Fruit fly (Drosophila melanogaster) whole organism, embryonic: ENCODE measurements around the gene Osi18.
A peak's percentile ranks its signal among the peaks of the same experiment; 100 is the strongest.

ENCODE experiments used
- CG10267 ChIP-seq: fragments of 200-800 bp; sonication (Bioruptor generic); optimal IDR thresholded peaks from 2 replicates; lab custom pipeline; 2018; ENCODE audit warnings: missing biosample characterization, mild to moderate bottlenecking, missing genetic modification characterization, moderate library complexity
- CG11398 ChIP-seq: fragments of 200-800 bp; sonication (Bioruptor generic); optimal IDR thresholded peaks from 2 replicates; lab custom pipeline; 2016; ENCODE audit warnings: missing biosample characterization, missing genetic modification characterization
- CG11504 ChIP-seq: fragments of 200-800 bp; sonication (Bioruptor generic); optimal IDR thresholded peaks from 3 replicates; lab custom pipeline; 2019; ENCODE audit warnings: missing biosample characterization, mild to moderate bottlenecking, missing genetic modification characterization, moderate library complexity
- CG11560 ChIP-seq: fragments of 200-800 bp; sonication (Bioruptor generic); IDR thresholded peaks from 3 replicates; pipeline ENCODE4 v1.3.6; 2022; ENCODE audit warnings: missing biosample characterization, missing genetic modification characterization
- CG11696 ChIP-seq: fragments of 200-800 bp; sonication (Bioruptor generic); IDR thresholded peaks from 2 replicates; pipeline ENCODE4 v1.3.6; 2022; ENCODE audit warnings: missing biosample characterization, missing genetic modification characterization
- CG12219 ChIP-seq: fragments of 200-800 bp; sonication (Bioruptor generic); optimal IDR thresholded peaks from 3 replicates; lab custom pipeline; 2018; ENCODE audit warnings: missing biosample characterization, mild to moderate bottlenecking, missing genetic modification characterization
- CG12299 ChIP-seq: fragments of 200-800 bp; sonication (Bioruptor generic); optimal IDR thresholded peaks from 2 replicates; lab custom pipeline; 2018; ENCODE audit warnings: missing biosample characterization, mild to moderate bottlenecking, missing genetic modification characterization
- CG12659 ChIP-seq: fragments of 200-800 bp; sonication (Bioruptor generic); optimal IDR thresholded peaks from 3 replicates; lab custom pipeline; 2017; ENCODE audit warnings: mild to moderate bottlenecking, missing biosample characterization, missing genetic modification reagents, missing genetic modification characterization
- CG13287 ChIP-seq: fragments of 200-800 bp; sonication (Bioruptor generic); IDR thresholded peaks from 2 replicates; pipeline ENCODE4 v1.3.6; 2022; ENCODE audit warnings: missing biosample characterization, missing genetic modification characterization; ENCODE audit not compliant: partially characterized antibody
- CG14710 ChIP-seq: fragments of 200-800 bp; sonication (Bioruptor generic); optimal IDR thresholded peaks from 3 replicates; lab custom pipeline; 2019; ENCODE audit warnings: missing biosample characterization, mild to moderate bottlenecking, missing genetic modification characterization, moderate library complexity
- CG14860 ChIP-seq: fragments of 200-800 bp; sonication (Bioruptor generic); IDR thresholded peaks from 3 replicates; pipeline ENCODE4 v1.3.6; 2022; ENCODE audit warnings: missing biosample characterization, missing genetic modification characterization; ENCODE audit not compliant: partially characterized antibody
- CG2129 ChIP-seq: fragments of 200-800 bp; sonication (Bioruptor generic); IDR thresholded peaks from 2 replicates; pipeline ENCODE4 v1.3.6; 2022; ENCODE audit warnings: missing biosample characterization, missing genetic modification characterization; ENCODE audit not compliant: partially characterized antibody
- CG33213 ChIP-seq: fragments of 200-800 bp; sonication (Bioruptor generic); optimal IDR thresholded peaks from 3 replicates; lab custom pipeline; 2016; ENCODE audit warnings: missing biosample characterization, missing genetic modification characterization
- CG3847 ChIP-seq: fragments of 200-800 bp; sonication (Bioruptor generic); IDR thresholded peaks from 2 replicates; pipeline ENCODE4 v1.3.6; 2022; ENCODE audit warnings: missing biosample characterization, missing genetic modification characterization
- CG42726 ChIP-seq: fragments of 200-800 bp; sonication (Bioruptor generic); IDR thresholded peaks from 2 replicates; pipeline ENCODE4 v1.3.6; 2022; ENCODE audit warnings: missing biosample characterization, missing genetic modification characterization; ENCODE audit not compliant: partially characterized antibody
- CG4617 ChIP-seq: fragments of 200-800 bp; sonication (Bioruptor generic); optimal IDR thresholded peaks from 3 replicates; lab custom pipeline; 2016; ENCODE audit warnings: missing biosample characterization, missing genetic modification characterization, borderline replicate concordance
- CG6689 ChIP-seq: fragments of 200-800 bp; sonication (Bioruptor generic); IDR thresholded peaks from 2 replicates; pipeline ENCODE4 v1.3.6; 2022; ENCODE audit warnings: missing biosample characterization, missing genetic modification characterization
- CG7963 ChIP-seq: fragments of 200-800 bp; sonication (Bioruptor generic); IDR thresholded peaks from 3 replicates; pipeline ENCODE4 v1.3.6; 2022; ENCODE audit warnings: missing biosample characterization, missing genetic modification characterization; ENCODE audit not compliant: partially characterized antibody
- CG9932 ChIP-seq: fragments of 200-800 bp; sonication (Bioruptor generic); IDR thresholded peaks from 2 replicates; pipeline ENCODE4 v1.3.6; 2022; ENCODE audit warnings: missing biosample characterization, missing genetic modification characterization
- CHES-1-like ChIP-seq: fragments of 200-800 bp; sonication (Bioruptor generic); optimal IDR thresholded peaks from 2 replicates; lab custom pipeline; 2016; ENCODE audit warnings: missing biosample characterization, missing genetic modification characterization
- CTCF ChIP-seq: fragments of 200-800 bp; sonication (Bioruptor generic); optimal IDR thresholded peaks from 2 replicates; lab custom pipeline; 2017; ENCODE audit warnings: missing biosample characterization, mild to moderate bottlenecking, missing genetic modification characterization, moderate library complexity
- E2f1 ChIP-seq: fragments of 200-800 bp; sonication (Bioruptor generic); IDR thresholded peaks from 2 replicates; pipeline ENCODE4 v1.3.6; 2022; ENCODE audit warnings: missing biosample characterization, missing genetic modification characterization
- HLH3B ChIP-seq: fragments of 200-800 bp; sonication (Bioruptor generic); IDR thresholded peaks from 2 replicates; pipeline ENCODE4 v1.3.6; 2022; ENCODE audit warnings: missing biosample characterization, missing genetic modification characterization
- HLH4C ChIP-seq: fragments of 200-800 bp; sonication (Bioruptor generic); IDR thresholded peaks from 3 replicates; pipeline ENCODE4 v1.3.6; 2022; ENCODE audit warnings: missing biosample characterization, missing genetic modification characterization; ENCODE audit not compliant: partially characterized antibody
- HmgZ ChIP-seq: fragments of 200-800 bp; sonication (Bioruptor generic); optimal IDR thresholded peaks from 2 replicates; lab custom pipeline; 2018; ENCODE audit warnings: missing biosample characterization, mild to moderate bottlenecking, missing genetic modification characterization
- MBD-R2 ChIP-seq: fragments of 200-800 bp; sonication (Bioruptor generic); IDR thresholded peaks from 2 replicates; pipeline ENCODE4 v1.3.6; 2022; ENCODE audit warnings: missing biosample characterization, missing genetic modification characterization
- MESR4 ChIP-seq: fragments of 200-800 bp; sonication (Bioruptor generic); optimal IDR thresholded peaks from 2 replicates; lab custom pipeline; 2018; ENCODE audit warnings: missing biosample characterization, mild to moderate bottlenecking, missing genetic modification characterization, moderate library complexity
- Nf-YC ChIP-seq: fragments of 200-800 bp; optimal IDR thresholded peaks from 3 replicates; lab custom pipeline; 2019; ENCODE audit warnings: missing biosample characterization, mild to moderate bottlenecking, missing genetic modification characterization, moderate library complexity
- Oaz ChIP-seq: fragments of 200-800 bp; sonication (Bioruptor generic); IDR thresholded peaks from 2 replicates; pipeline ENCODE4 v1.3.6; 2022; ENCODE audit warnings: missing biosample characterization, missing genetic modification characterization
- Spps ChIP-seq: fragments of 200-800 bp; sonication (Bioruptor generic); optimal IDR thresholded peaks from 2 replicates; lab custom pipeline; 2018; ENCODE audit warnings: missing biosample characterization, mild to moderate bottlenecking, missing genetic modification characterization
- Sry-δ ChIP-seq: fragments of 200-800 bp; sonication (Bioruptor generic); optimal IDR thresholded peaks from 2 replicates; lab custom pipeline; 2016; ENCODE audit warnings: missing biosample characterization, missing genetic modification characterization
- Usf ChIP-seq: fragments of 200-800 bp; sonication (Bioruptor generic); optimal IDR thresholded peaks from 2 replicates; lab custom pipeline; 2017; ENCODE audit warnings: missing genotype, missing biosample characterization, missing genetic modification characterization
- amos ChIP-seq: fragments of 200-800 bp; sonication (Bioruptor generic); IDR thresholded peaks from 2 replicates; pipeline ENCODE4 v1.3.6; 2022; ENCODE audit warnings: missing biosample characterization, missing genetic modification characterization; ENCODE audit not compliant: partially characterized antibody
- cad ChIP-seq: fragments of >200 bp; optimal IDR thresholded peaks from 2 replicates; lab custom pipeline; 2017; ENCODE audit warnings: missing biosample characterization, missing genetic modification characterization
- chinmo ChIP-seq: fragments of 200-800 bp; sonication (Bioruptor generic); IDR thresholded peaks from 4 replicates; pipeline ENCODE4 v1.3.6; 2022; ENCODE audit warnings: missing biosample characterization, missing genetic modification characterization; ENCODE audit not compliant: partially characterized antibody
- da ChIP-seq: fragments of 200-800 bp; sonication (Bioruptor generic); optimal IDR thresholded peaks from 2 replicates; lab custom pipeline; 2016; ENCODE audit warnings: missing biosample characterization, missing genetic modification characterization
- dm ChIP-seq: fragments of 200-800 bp; sonication (Bioruptor generic); optimal IDR thresholded peaks from 3 replicates; lab custom pipeline; 2016; ENCODE audit warnings: missing biosample characterization, missing genetic modification characterization
- eyg ChIP-seq: fragments of 200-800 bp; sonication (Bioruptor generic); optimal IDR thresholded peaks from 3 replicates; lab custom pipeline; 2016; ENCODE audit warnings: missing biosample characterization, missing genetic modification characterization
- grau ChIP-seq: fragments of 200-800 bp; optimal IDR thresholded peaks from 3 replicates; lab custom pipeline; 2019; ENCODE audit warnings: missing biosample characterization, mild to moderate bottlenecking, missing genetic modification characterization, moderate library complexity
- gt ChIP-seq: fragments of 200-800 bp; sonication (Bioruptor generic); IDR thresholded peaks from 2 replicates; pipeline ENCODE4 v1.3.6; 2022; ENCODE audit warnings: missing biosample characterization, missing genetic modification characterization
- lilli ChIP-seq: fragments of 200-800 bp; sonication (Bioruptor generic); optimal IDR thresholded peaks from 3 replicates; lab custom pipeline; 2016; ENCODE audit warnings: missing biosample characterization, missing genetic modification characterization
- mam ChIP-seq: fragments of 200-800 bp; sonication (Bioruptor generic); optimal IDR thresholded peaks from 3 replicates; lab custom pipeline; 2016; ENCODE audit warnings: missing biosample characterization, missing genetic modification characterization
- nerfin-1 ChIP-seq: fragments of 200-800 bp; sonication (Bioruptor generic); optimal IDR thresholded peaks from 3 replicates; lab custom pipeline; 2019; ENCODE audit warnings: missing biosample characterization, mild to moderate bottlenecking, missing genetic modification characterization, moderate library complexity
- phol ChIP-seq: fragments of 200-800 bp; sonication (Bioruptor generic); optimal IDR thresholded peaks from 3 replicates; lab custom pipeline; 2018; ENCODE audit warnings: missing biosample characterization, mild to moderate bottlenecking, missing genetic modification characterization, moderate library complexity
- sens-2 ChIP-seq: fragments of 200-800 bp; sonication (Bioruptor generic); IDR thresholded peaks from 2 replicates; pipeline ENCODE4 v1.3.6; 2022; ENCODE audit warnings: missing biosample characterization, missing genetic modification characterization
- sim ChIP-seq: fragments of 200-800 bp; sonication (Bioruptor generic); IDR thresholded peaks from 2 replicates; pipeline ENCODE4 v1.3.6; 2022; ENCODE audit warnings: missing biosample characterization, missing genetic modification characterization
- sna ChIP-seq: fragments of 200-800 bp; sonication (Bioruptor generic); IDR thresholded peaks from 2 replicates; pipeline ENCODE4 v1.3.6; 2022; ENCODE audit warnings: missing biosample characterization, missing genetic modification characterization; ENCODE audit not compliant: partially characterized antibody
- tll ChIP-seq, 2 experiments: fragments of 200-800 bp in 1 of 2; fragments of >200 bp in 1 of 2; sonication (Bioruptor generic) in 1 of 2; optimal IDR thresholded peaks; 2 replicates each; lab custom pipeline; 2017 to 2019; ENCODE audit warnings: missing biosample characterization in 2 of 2, missing genetic modification characterization in 2 of 2, mild to moderate bottlenecking in 1 of 2, moderate library complexity in 1 of 2
- unpg ChIP-seq: fragments of 200-800 bp; sonication (Bioruptor generic); optimal IDR thresholded peaks from 3 replicates; lab custom pipeline; 2018; ENCODE audit warnings: missing biosample characterization, mild to moderate bottlenecking, missing genetic modification characterization, moderate library complexity
- wek ChIP-seq: fragments of 200-800 bp; sonication (Bioruptor generic); optimal IDR thresholded peaks from 3 replicates; lab custom pipeline; 2018; ENCODE audit warnings: missing biosample characterization, mild to moderate bottlenecking, missing genetic modification characterization, moderate library complexity
- zfh2 ChIP-seq: fragments of 200-800 bp; sonication (Bioruptor generic); optimal IDR thresholded peaks from 2 replicates; lab custom pipeline; 2016; ENCODE audit warnings: missing biosample characterization, missing genetic modification characterization

Gene Osi18

DNA sequence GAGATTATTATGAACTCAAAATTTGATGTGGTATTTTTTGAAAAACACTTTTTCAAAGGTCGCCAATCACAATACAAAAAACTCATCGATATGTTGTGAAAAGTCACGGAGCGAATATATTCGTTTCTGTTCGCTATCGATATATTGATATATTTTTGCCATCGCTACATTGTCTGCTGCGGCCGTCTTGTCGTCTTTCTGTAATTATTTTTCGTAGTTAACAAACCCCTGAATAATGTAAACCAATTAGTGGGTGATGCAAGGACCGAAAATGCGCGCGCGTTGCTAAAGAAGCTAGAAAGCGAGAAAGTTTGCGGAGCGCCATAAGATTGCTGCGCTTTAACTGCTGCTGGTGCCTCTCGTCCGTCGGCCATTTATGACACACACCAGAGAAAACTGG lies 20.7 kb downstream of the Osi18 start, which contains the start of gene Pak (continued):
- TF ChIP-seq Sry-δ (GFP tag; lab: Kevin White, UChicago) (peak; percentile 97), mam (GFP tag; lab: Kevin White, UChicago) (no peak), tll (GFP tag; optimal IDR thresholded peaks at IDR 0.05; lab: Kevin White, UChicago) (peak in 1 of 2 experiments; percentile 36), CG12219 (GFP tag; lab: Kevin White, UChicago) (no peak), CG12659 (GFP tag; lab: Kevin White, UChicago) (peak; percentile 62), dm (peak; percentile 13), Spps (no peak), nerfin-1 (tag; lab: Kevin White, UChicago) (no peak), HLH3B (GFP tag; lab: Robert Waterston, UW) (no peak), CG12299 (tag; lab: Kevin White, UChicago) (no peak), CG11560 (peak; percentile 97), lilli (GFP tag; lab: Kevin White, UChicago) (peak; percentile 31), Oaz (no peak), CG11696 (no peak), grau (tag; lab: Kevin White, UChicago) (no peak), gt (GFP tag; lab: Robert Waterston, UW) (no peak), HLH4C (GFP tag; lab: Robert Waterston, UW) (peak; percentile 90), CG4617 (GFP tag; lab: Kevin White, UChicago) (peak; percentile 95), Nf-YC (tag; lab: Kevin White, UChicago) (peak; percentile 41), zfh2 (GFP tag; lab: Kevin White, UChicago) (peak; percentile 7), CG2129 (GFP tag; lab: Robert Waterston, UW) (peak; percentile 76), CG6689 (GFP tag; lab: Robert Waterston, UW) (no peak), CG14710 (tag; lab: Kevin White, UChicago) (peak; percentile 43), CHES-1-like (GFP tag; lab: Kevin White, UChicago) (peak; percentile 11), CG14860 (GFP tag; lab: Robert Waterston, UW) (peak; percentile 86), MBD-R2 (peak; percentile 72), CG10267 (tag; lab: Kevin White, UChicago) (peak; percentile 27), CG42726 (GFP tag; lab: Robert Waterston, UW) (peak; percentile 95), eyg (GFP tag; lab: Kevin White, UChicago) (peak; percentile 33), sens-2 (GFP tag; lab: Robert Waterston, UW) (no peak), phol (tag; lab: Kevin White, UChicago) (peak; percentile 57), CG3847 (GFP tag; lab: Robert Waterston, UW) (0 out of 2 replicates have a peak, but pooled peaks have one; percentile 12), da (GFP tag; lab: Kevin White, UChicago) (peak; percentile 11), unpg (GFP tag; lab: Kevin White, UChicago) (no peak), chinmo (GFP tag; lab: Robert Waterston, UW) (peak; percentile 89; the same call in 2 of the 4 replicates), CG7963 (GFP tag; lab: Robert Waterston, UW) (peak; percentile 89), sna (GFP tag; lab: Robert Waterston, UW) (peak; percentile 92), CG9932 (GFP tag; lab: Robert Waterston, UW) (peak; percentile 46; the same call in 1 of the 2 replicates), cad (GFP tag; lab: Kevin White, UChicago) (no peak), CTCF (peak; percentile 15), CG11398 (GFP tag; lab: Kevin White, UChicago) (no peak), E2f1 (GFP tag; lab: Robert Waterston, UW) (no peak), HmgZ (tag; lab: Kevin White, UChicago) (peak; percentile 33), MESR4 (peak; percentile 85), Usf (GFP tag; lab: Kevin White, UChicago) (no peak), wek (GFP tag; lab: Kevin White, UChicago) (no peak), sim (GFP tag; lab: Robert Waterston, UW) (no peak), CG33213 (GFP tag; lab: Kevin White, UChicago) (peak; percentile 45), amos (peak; percentile 97), CG13287 (peak; percentile 95), CG11504 (peak; percentile 4)
